Fruit fly (Drosophila melanogaster) whole organism, embryonic: ENCODE results near the gene ssp3.

Source experiments
- CG10267 ChIP-seq: fragments of 200-800 bp; sonication (Bioruptor generic); optimal IDR thresholded peaks from 2 replicates; lab custom pipeline; 2018; ENCODE audit warnings: missing biosample characterization, mild to moderate bottlenecking, missing genetic modification characterization, moderate library complexity
- CG10959 ChIP-seq: fragments of 200-800 bp; sonication (Bioruptor generic); IDR thresholded peaks from 2 replicates; pipeline ENCODE4 v1.3.6; 2022; ENCODE audit warnings: missing biosample characterization, missing genetic modification characterization
- CG10979 ChIP-seq: fragments of 200-800 bp; sonication (Bioruptor generic); optimal IDR thresholded peaks from 2 replicates; lab custom pipeline; 2018; ENCODE audit warnings: missing biosample characterization, mild to moderate bottlenecking, missing genetic modification characterization, moderate library complexity
- CG11504 ChIP-seq: fragments of 200-800 bp; sonication (Bioruptor generic); optimal IDR thresholded peaks from 3 replicates; lab custom pipeline; 2019; ENCODE audit warnings: missing biosample characterization, mild to moderate bottlenecking, missing genetic modification characterization, moderate library complexity
- CG11560 ChIP-seq: fragments of 200-800 bp; sonication (Bioruptor generic); IDR thresholded peaks from 3 replicates; pipeline ENCODE4 v1.3.6; 2022; ENCODE audit warnings: missing biosample characterization, missing genetic modification characterization
- CG12104 ChIP-seq: fragments of 200-800 bp; sonication (Bioruptor generic); optimal IDR thresholded peaks from 3 replicates; lab custom pipeline; 2016; ENCODE audit warnings: missing biosample characterization, missing genetic modification characterization
- CG12659 ChIP-seq: fragments of 200-800 bp; sonication (Bioruptor generic); optimal IDR thresholded peaks from 3 replicates; lab custom pipeline; 2017; ENCODE audit warnings: mild to moderate bottlenecking, missing biosample characterization, missing genetic modification reagents, missing genetic modification characterization
- CG13775 ChIP-seq: fragments of 200-800 bp; sonication (Bioruptor generic); optimal IDR thresholded peaks from 3 replicates; lab custom pipeline; 2017; ENCODE audit warnings: missing biosample characterization, mild to moderate bottlenecking, missing genetic modification characterization
- CG15601 ChIP-seq: fragments of 200-800 bp; sonication (Bioruptor generic); optimal IDR thresholded peaks from 3 replicates; lab custom pipeline; 2019; ENCODE audit warnings: missing biosample characterization, mild to moderate bottlenecking, missing genetic modification characterization, moderate library complexity
- CG1647 ChIP-seq: fragments of 200-800 bp; sonication (Bioruptor generic); optimal IDR thresholded peaks from 3 replicates; lab custom pipeline; 2016; ENCODE audit warnings: missing biosample characterization, missing genetic modification characterization
- CG16813 ChIP-seq: fragments of 200-800 bp; sonication (Bioruptor generic); IDR thresholded peaks from 3 replicates; pipeline ENCODE4 v1.3.6; 2022; ENCODE audit warnings: missing biosample characterization, missing genetic modification characterization; ENCODE audit not compliant: partially characterized antibody
- CG17359 ChIP-seq: fragments of 200-800 bp; sonication (Bioruptor generic); optimal IDR thresholded peaks from 3 replicates; lab custom pipeline; 2018; ENCODE audit warnings: missing biosample characterization, mild to moderate bottlenecking, missing genetic modification characterization, moderate library complexity
- CG18011 ChIP-seq: fragments of 200-800 bp; sonication (Bioruptor generic); optimal IDR thresholded peaks from 2 replicates; lab custom pipeline; 2017; ENCODE audit warnings: missing biosample characterization, missing genetic modification characterization, mild to moderate bottlenecking, moderate library complexity, missing genotype
- CG2116 ChIP-seq: fragments of 200-800 bp; sonication (Bioruptor generic); optimal IDR thresholded peaks from 3 replicates; lab custom pipeline; 2018; ENCODE audit warnings: missing biosample characterization, mild to moderate bottlenecking, missing genetic modification characterization
- CG2678 ChIP-seq: fragments of 200-800 bp; sonication (Bioruptor generic); optimal IDR thresholded peaks from 3 replicates; lab custom pipeline; 2019; ENCODE audit warnings: missing biosample characterization, mild to moderate bottlenecking, missing genetic modification characterization, moderate library complexity
- CG2712 ChIP-seq: fragments of 200-800 bp; optimal IDR thresholded peaks from 3 replicates; lab custom pipeline; 2019; ENCODE audit warnings: missing biosample characterization, mild to moderate bottlenecking, missing genetic modification characterization, moderate library complexity
- CG31441 ChIP-seq: fragments of 200-800 bp; sonication (Bioruptor generic); IDR thresholded peaks from 2 replicates; pipeline ENCODE4 v1.3.6; 2022; ENCODE audit warnings: missing biosample characterization, missing genetic modification characterization
- CG3726 ChIP-seq: fragments of 200-800 bp; sonication (Bioruptor generic); IDR thresholded peaks from 3 replicates; pipeline ENCODE4, ENCODE4 v1.3.6; 2022; ENCODE audit warnings: missing biosample characterization, missing genetic modification characterization
- CG3847 ChIP-seq: fragments of 200-800 bp; sonication (Bioruptor generic); IDR thresholded peaks from 2 replicates; pipeline ENCODE4 v1.3.6; 2022; ENCODE audit warnings: missing biosample characterization, missing genetic modification characterization
- CG3995 ChIP-seq: fragments of 200-800 bp; sonication (Bioruptor generic); optimal IDR thresholded peaks from 3 replicates; lab custom pipeline; 2016; ENCODE audit warnings: missing biosample characterization, missing genetic modification characterization
- CG4820 ChIP-seq: fragments of 200-800 bp; sonication (Bioruptor generic); optimal IDR thresholded peaks from 3 replicates; lab custom pipeline; 2016; ENCODE audit warnings: missing biosample characterization, missing genetic modification characterization
- CG5953 ChIP-seq: fragments of 200-800 bp; sonication (Bioruptor generic); IDR thresholded peaks from 2 replicates; pipeline ENCODE4 v1.3.6; 2022; ENCODE audit warnings: missing biosample characterization, missing genetic modification characterization
- CG6254 ChIP-seq: fragments of 200-800 bp; sonication (Bioruptor generic); optimal IDR thresholded peaks from 3 replicates; lab custom pipeline; 2017; ENCODE audit warnings: mild to moderate bottlenecking, missing biosample characterization, missing genetic modification reagents, missing genetic modification characterization
- CG7839 ChIP-seq: fragments of 200-800 bp; sonication (Bioruptor generic); optimal IDR thresholded peaks from 3 replicates; lab custom pipeline; 2018; ENCODE audit warnings: missing biosample characterization, mild to moderate bottlenecking, missing genetic modification characterization, moderate library complexity
- CG9215 ChIP-seq: fragments of 200-800 bp; sonication (Bioruptor generic); IDR thresholded peaks from 2 replicates; pipeline ENCODE4 v1.3.6; 2022; ENCODE audit warnings: missing biosample characterization, missing genetic modification characterization
- Dip3 ChIP-seq: fragments of 200-800 bp; sonication (Bioruptor generic); optimal IDR thresholded peaks from 3 replicates; lab custom pipeline; 2016; ENCODE audit warnings: missing biosample characterization, missing genetic modification characterization
- GATAe ChIP-seq: fragments of 200-800 bp; sonication (Bioruptor generic); conservative IDR thresholded peaks from 2 replicates; pipeline ENCODE4 v1.3.6; 2022; ENCODE audit warnings: missing biosample characterization, missing genetic modification characterization
- HLH54F ChIP-seq: fragments of 200-800 bp; sonication (Bioruptor generic); optimal IDR thresholded peaks from 3 replicates; lab custom pipeline; 2016; ENCODE audit warnings: missing biosample characterization, missing genetic modification characterization
- Hey ChIP-seq: fragments of 200-800 bp; sonication (Bioruptor generic); optimal IDR thresholded peaks from 3 replicates; lab custom pipeline; 2018; ENCODE audit warnings: missing biosample characterization, mild to moderate bottlenecking, missing genetic modification characterization
- Hr78 ChIP-seq, 2 experiments: fragments of 200-800 bp in 1 of 2; fragments of >200 bp in 1 of 2; sonication (Bioruptor generic) in 1 of 2; optimal IDR thresholded peaks; 2 replicates each; lab custom pipeline; 2017 to 2019; ENCODE audit warnings: missing biosample characterization in 2 of 2, missing genetic modification characterization in 2 of 2, mild to moderate bottlenecking in 1 of 2, moderate library complexity in 1 of 2
- NfI ChIP-seq: fragments of 200-800 bp; sonication (Bioruptor generic); optimal IDR thresholded peaks from 3 replicates; lab custom pipeline; 2018; ENCODE audit warnings: missing biosample characterization, mild to moderate bottlenecking, missing genetic modification characterization, moderate library complexity
- Sox100B ChIP-seq: fragments of 200-800 bp; sonication (Bioruptor generic); optimal IDR thresholded peaks from 3 replicates; lab custom pipeline; 2018; ENCODE audit warnings: missing biosample characterization, mild to moderate bottlenecking, missing genetic modification characterization
- Xrp1 ChIP-seq: fragments of 200-800 bp; sonication (Bioruptor generic); IDR thresholded peaks from 2 replicates; pipeline ENCODE4 v1.3.6; 2022; ENCODE audit warnings: missing biosample characterization, missing genetic modification characterization
- ac ChIP-seq: fragments of 200-800 bp; sonication (Bioruptor generic); optimal IDR thresholded peaks from 3 replicates; lab custom pipeline; 2017; ENCODE audit warnings: missing biosample characterization, mild to moderate bottlenecking, missing genetic modification characterization
- amos ChIP-seq: fragments of 200-800 bp; sonication (Bioruptor generic); IDR thresholded peaks from 2 replicates; pipeline ENCODE4 v1.3.6; 2022; ENCODE audit warnings: missing biosample characterization, missing genetic modification characterization; ENCODE audit not compliant: partially characterized antibody
- ash1 ChIP-seq: fragments of 200-800 bp; sonication (Bioruptor generic); optimal IDR thresholded peaks from 2 replicates; lab custom pipeline; 2018; ENCODE audit warnings: missing biosample characterization, mild to moderate bottlenecking, missing genetic modification characterization
- dmrt99B ChIP-seq: fragments of 200-800 bp; sonication (Bioruptor generic); optimal IDR thresholded peaks from 2 replicates; lab custom pipeline; 2018; ENCODE audit warnings: missing biosample characterization, mild to moderate bottlenecking, missing genetic modification characterization, moderate library complexity
- ind ChIP-seq: fragments of 200-800 bp; sonication (Bioruptor generic); optimal IDR thresholded peaks from 3 replicates; lab custom pipeline; 2016; ENCODE audit warnings: missing biosample characterization, missing genetic modification characterization
- klu ChIP-seq: fragments of 200-800 bp; sonication (Bioruptor generic); IDR thresholded peaks from 2 replicates; pipeline ENCODE4 v1.3.6; 2022; ENCODE audit warnings: missing biosample characterization, missing genetic modification characterization
- nerfin-1 ChIP-seq: fragments of 200-800 bp; sonication (Bioruptor generic); optimal IDR thresholded peaks from 3 replicates; lab custom pipeline; 2019; ENCODE audit warnings: missing biosample characterization, mild to moderate bottlenecking, missing genetic modification characterization, moderate library complexity
- phol ChIP-seq: fragments of 200-800 bp; sonication (Bioruptor generic); optimal IDR thresholded peaks from 3 replicates; lab custom pipeline; 2018; ENCODE audit warnings: missing biosample characterization, mild to moderate bottlenecking, missing genetic modification characterization, moderate library complexity
- pita ChIP-seq: fragments of 200-800 bp; sonication (Bioruptor generic); optimal IDR thresholded peaks from 2 replicates; lab custom pipeline; 2017; ENCODE audit warnings: missing biosample characterization, mild to moderate bottlenecking, missing genetic modification characterization
- salm ChIP-seq: fragments of 200-800 bp; sonication (Bioruptor generic); optimal IDR thresholded peaks from 2 replicates; lab custom pipeline; 2018; ENCODE audit warnings: missing biosample characterization, mild to moderate bottlenecking, missing genetic modification characterization
- schlank ChIP-seq: fragments of 200-800 bp; sonication (Bioruptor generic); optimal IDR thresholded peaks from 2 replicates; lab custom pipeline; 2018; ENCODE audit warnings: missing biosample characterization, mild to moderate bottlenecking, missing genetic modification characterization
- sens ChIP-seq: fragments of 200-800 bp; sonication (Bioruptor generic); peaks from one replicate; lab custom pipeline; 2016; ENCODE audit warnings: missing biosample characterization, missing genetic modification characterization
- sima ChIP-seq: fragments of 200-800 bp; sonication (Bioruptor generic); optimal IDR thresholded peaks from 2 replicates; lab custom pipeline; 2016; ENCODE audit warnings: missing biosample characterization, missing genetic modification characterization
- ssp ChIP-seq: fragments of 200-800 bp; sonication (Bioruptor generic); IDR thresholded peaks from 2 replicates; pipeline ENCODE4 v1.3.6; 2022; ENCODE audit warnings: missing biosample characterization, missing genetic modification characterization
- tap ChIP-seq: fragments of 200-800 bp; optimal IDR thresholded peaks from 3 replicates; lab custom pipeline; 2019; ENCODE audit warnings: missing biosample characterization, mild to moderate bottlenecking, missing genetic modification characterization, moderate library complexity
- tna ChIP-seq: fragments of 200-800 bp; sonication (Bioruptor generic); IDR thresholded peaks from 2 replicates; pipeline ENCODE4 v1.3.6; 2022; ENCODE audit warnings: missing biosample characterization, missing genetic modification characterization; ENCODE audit not compliant: partially characterized antibody
- usp ChIP-seq: fragments of >200 bp; optimal IDR thresholded peaks from 2 replicates; lab custom pipeline; 2017; ENCODE audit warnings: missing biosample characterization, missing genetic modification characterization
- vfl ChIP-seq: fragments of 200-800 bp; sonication (Bioruptor generic); optimal IDR thresholded peaks from 2 replicates; lab custom pipeline; 2016; ENCODE audit warnings: missing biosample characterization, missing genetic modification characterization
- wek ChIP-seq: fragments of 200-800 bp; sonication (Bioruptor generic); optimal IDR thresholded peaks from 3 replicates; lab custom pipeline; 2018; ENCODE audit warnings: missing biosample characterization, mild to moderate bottlenecking, missing genetic modification characterization, moderate library complexity

ssp3 gene

dm6 chr2L:18921246-18921645 is 22.5 kb downstream of the ssp3 start (continued):
- TF ChIP-seq CG2116 (GFP tag; lab: Kevin White, UChicago) (no peak), CG18011 (no peak), schlank (tag; lab: Kevin White, UChicago) (no peak), sima (no peak), ssp (GFP tag; lab: Robert Waterston, UW) (peak; percentile 37; the same call in 1 of the 2 replicates), CG31441 (GFP tag; lab: Robert Waterston, UW) (peak; percentile 73), ash1 (GFP tag; lab: Kevin White, UChicago) (no peak), CG17359 (tag; lab: Kevin White, UChicago) (peak; percentile 44), CG3847 (no peak), GATAe (GFP tag; lab: Robert Waterston, UW) (no peak), HLH54F (no peak), ac (GFP tag; lab: Kevin White, UChicago) (peak; percentile 54), CG10959 (GFP tag; lab: Robert Waterston, UW) (peak; percentile 79), amos (GFP tag; lab: Robert Waterston, UW) (no peak), CG12659 (no peak), Sox100B (GFP tag; lab: Kevin White, UChicago) (no peak), CG3995 (GFP tag; lab: Kevin White, UChicago) (no peak), CG13775 (peak; percentile 43), wek (no peak), CG4820 (peak; percentile 66), CG1647 (GFP tag; lab: Kevin White, UChicago) (no peak), usp (GFP tag; lab: Kevin White, UChicago) (no peak), klu (GFP tag; lab: Robert Waterston, UW) (no peak), CG11560 (no peak), CG9215 (GFP tag; lab: Robert Waterston, UW) (no peak), CG3726 (no peak), ind (GFP tag; lab: Kevin White, UChicago) (peak; percentile 13)
- TF ChIP-seq, all 482 proteins: peak for 167

- TF ChIP-seq vfl (GFP tag; lab: Kevin White, UChicago) (no peak), tap (tag; lab: Kevin White, UChicago) (peak; percentile 24), sens (GFP tag; lab: Kevin White, UChicago) (peak; percentile 47), phol (tag; lab: Kevin White, UChicago) (peak; percentile 43), dmrt99B (tag; lab: Kevin White, UChicago) (peak; percentile 35), Dip3 (GFP tag; lab: Kevin White, UChicago) (no peak), nerfin-1 (tag; lab: Kevin White, UChicago) (peak; percentile 16), CG7839 (tag; lab: Kevin White, UChicago) (peak; percentile 33), tna (GFP tag; lab: Robert Waterston, UW) (no peak), CG11504 (tag; lab: Kevin White, UChicago) (peak; percentile 62), CG10267 (tag; lab: Kevin White, UChicago) (peak; percentile 36), Hey (no peak), NfI (GFP tag; lab: Kevin White, UChicago) (no peak), CG15601 (tag; lab: Kevin White, UChicago) (peak; percentile 13), Xrp1 (GFP tag; lab: Robert Waterston, UW) (peak; percentile 53; the same call in 1 of the 2 replicates), Hr78 (GFP tag; optimal IDR thresholded peaks at IDR 0.05; lab: Kevin White, UChicago) (peak in 1 of 2 experiments; percentile 21), pita (GFP tag; lab: Kevin White, UChicago) (no peak), CG2712 (tag; lab: Kevin White, UChicago) (peak; percentile 79), CG6254 (peak; percentile 28), CG2678 (tag; lab: Kevin White, UChicago) (peak; percentile 52), CG12104 (GFP tag; lab: Kevin White, UChicago) (no peak), CG16813 (no peak), salm (tag; lab: Kevin White, UChicago) (no peak), CG5953 (GFP tag; lab: Robert Waterston, UW) (no peak), CG10979 (tag; lab: Kevin White, UChicago) (peak; percentile 51)
Observed at dm6 chr2L:18919474-18919873, 24.3 kb downstream of the ssp3 start.
